Worm (Caenorhabditis elegans) whole organism, L1 larva: ENCODE results near the gene F54B11.4.

ENCODE experiments used
- ama-1 ChIP-seq: fragments of 150-350 bp; optimal IDR thresholded peaks from 2 replicates; lab custom pipeline; 2014
- egl-13 ChIP-seq: sonication (generic microtip); optimal IDR thresholded peaks from 2 replicates; lab custom pipeline; 2016; ENCODE audit warnings: missing genotype, missing genetic modification reagents, missing genetic modification characterization, missing compliant biosample characterization
- hpl-2 ChIP-seq: fragments of 150-350 bp; optimal IDR thresholded peaks from 2 replicates; lab custom pipeline; 2014; ENCODE audit warnings: missing biosample characterization, missing genetic modification reagents, missing genetic modification characterization
- irx-1 ChIP-seq: sonication (generic microtip); optimal IDR thresholded peaks from 2 replicates; lab custom pipeline; 2016; ENCODE audit warnings: missing genetic modification characterization, missing compliant biosample characterization
- lir-3 ChIP-seq: sonication (generic microtip); optimal IDR thresholded peaks from 2 replicates; lab custom pipeline; 2016; ENCODE audit warnings: mild to moderate bottlenecking, missing genetic modification characterization, moderate library complexity, missing compliant biosample characterization; ENCODE audit not compliant: poor library complexity
- nhr-11 ChIP-seq: fragments of 150-350 bp; optimal IDR thresholded peaks from 2 replicates; lab custom pipeline; 2014; ENCODE audit warnings: missing biosample characterization, missing genetic modification characterization
- nhr-76 ChIP-seq: sonication (generic microtip); optimal IDR thresholded peaks from 2 replicates; lab custom pipeline; 2017; ENCODE audit warnings: missing biosample characterization, missing genetic modification characterization
- nhr-77 ChIP-seq: fragments of 150-350 bp; optimal IDR thresholded peaks from 2 replicates; lab custom pipeline; 2014; ENCODE audit warnings: missing biosample characterization, missing genetic modification characterization
- sox-4 ChIP-seq: sonication (generic microtip); optimal IDR thresholded peaks from 2 replicates; lab custom pipeline; 2016; ENCODE audit warnings: missing genetic modification characterization, missing compliant biosample characterization
- unc-86 ChIP-seq: sonication (generic microtip); optimal IDR thresholded peaks from 2 replicates; lab custom pipeline; 2016; ENCODE audit warnings: missing genetic modification characterization, missing compliant biosample characterization

DNA sequence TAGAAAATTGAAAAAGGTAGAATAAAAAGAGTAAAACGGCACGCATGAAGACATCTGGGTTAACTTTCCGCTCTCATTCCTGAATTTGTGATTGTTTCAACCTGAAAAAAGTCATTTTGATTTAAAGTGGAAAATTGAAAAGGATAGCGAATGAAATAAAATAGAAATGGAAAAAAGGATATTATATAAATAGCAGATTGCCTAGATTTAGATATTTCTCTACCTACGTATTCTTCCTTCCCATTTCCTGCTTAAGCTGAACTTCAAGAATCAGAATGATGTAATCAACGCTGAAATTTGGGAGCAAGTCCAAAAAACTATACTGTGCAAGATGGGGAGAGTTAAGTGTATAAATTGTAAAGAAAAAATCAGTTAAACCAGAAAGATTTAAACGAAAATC is 22.6 kb upstream of the F54B11.4 start, which contains the start of gene R01E6.7:
- TF ChIP-seq ama-1 (lab: Kevin White, UChicago) (no peak), nhr-76 (tag; lab: Kevin White, UChicago) (no peak), unc-86 (tag; lab: Kevin White, UChicago) (no peak), sox-4 (no peak), egl-13 (tag; lab: Kevin White, UChicago) (no peak), nhr-11 (no peak), irx-1 (no peak), hpl-2 (GFP tag; lab: Kevin White, UChicago) (no peak), nhr-77 (tag; lab: Kevin White, UChicago) (no peak), lir-3 (tag; lab: Kevin White, UChicago) (no peak)
